Fruit fly (Drosophila melanogaster) whole organism, embryonic: ENCODE measurements around the gene Agpat2.

Experiments
- BEAF-32 ChIP-seq: fragments of 200-800 bp; sonication (Bioruptor generic); optimal IDR thresholded peaks from 3 replicates; lab custom pipeline; 2017; ENCODE audit warnings: missing biosample characterization, missing genetic modification characterization, mild to moderate bottlenecking, moderate library complexity, missing genetic modification reagents
- CG10274 ChIP-seq: fragments of 200-800 bp; sonication (Bioruptor generic); optimal IDR thresholded peaks from 3 replicates; lab custom pipeline; 2017; ENCODE audit warnings: missing biosample characterization, mild to moderate bottlenecking, missing genetic modification characterization
- CG11247 ChIP-seq: fragments of 200-800 bp; sonication (Bioruptor generic); IDR thresholded peaks from 2 replicates; pipeline ENCODE4 v1.3.6; 2022; ENCODE audit warnings: missing biosample characterization, missing genetic modification characterization
- CG13123 ChIP-seq: fragments of 200-800 bp; sonication (Bioruptor generic); optimal IDR thresholded peaks from 2 replicates; lab custom pipeline; 2016; ENCODE audit warnings: missing biosample characterization, missing genetic modification characterization
- CG1647 ChIP-seq: fragments of 200-800 bp; sonication (Bioruptor generic); optimal IDR thresholded peaks from 3 replicates; lab custom pipeline; 2016; ENCODE audit warnings: missing biosample characterization, missing genetic modification characterization
- CG2120 ChIP-seq: fragments of 200-800 bp; sonication (Bioruptor generic); optimal IDR thresholded peaks from 3 replicates; lab custom pipeline; 2016; ENCODE audit warnings: missing biosample characterization, missing genetic modification characterization
- CG2889 ChIP-seq: fragments of 200-800 bp; sonication (Bioruptor generic); IDR thresholded peaks from 3 replicates; pipeline ENCODE4 v1.3.6; 2022; ENCODE audit warnings: missing biosample characterization, missing genetic modification characterization
- CG33557 ChIP-seq: fragments of 200-800 bp; sonication (Bioruptor generic); optimal IDR thresholded peaks from 2 replicates; lab custom pipeline; 2019; ENCODE audit warnings: missing biosample characterization, mild to moderate bottlenecking, missing genetic modification characterization, moderate library complexity
- CG6689 ChIP-seq: fragments of 200-800 bp; sonication (Bioruptor generic); IDR thresholded peaks from 2 replicates; pipeline ENCODE4 v1.3.6; 2022; ENCODE audit warnings: missing biosample characterization, missing genetic modification characterization
- CG6765 ChIP-seq: fragments of 200-800 bp; sonication (Bioruptor generic); optimal IDR thresholded peaks from 3 replicates; lab custom pipeline; 2017; ENCODE audit warnings: missing biosample characterization, mild to moderate bottlenecking, missing genetic modification characterization
- CG6791 ChIP-seq: fragments of 200-800 bp; sonication (Bioruptor generic); IDR thresholded peaks from 3 replicates; pipeline ENCODE4 v1.3.6; 2022; ENCODE audit warnings: missing biosample characterization, missing genetic modification characterization; ENCODE audit not compliant: partially characterized antibody
- CG7357 ChIP-seq: fragments of 200-800 bp; sonication (Bioruptor generic); IDR thresholded peaks from 3 replicates; pipeline ENCODE4 v1.3.6; 2022; ENCODE audit warnings: missing biosample characterization, missing genetic modification characterization
- CG7987 ChIP-seq: fragments of 200-800 bp; sonication (Bioruptor generic); optimal IDR thresholded peaks from 2 replicates; lab custom pipeline; 2018; ENCODE audit warnings: missing biosample characterization, mild to moderate bottlenecking, missing genetic modification characterization, moderate library complexity
- CG9609 ChIP-seq: fragments of 200-800 bp; sonication (Bioruptor generic); optimal IDR thresholded peaks from 3 replicates; lab custom pipeline; 2016; ENCODE audit warnings: missing biosample characterization, missing genetic modification characterization
- CG9932 ChIP-seq: fragments of 200-800 bp; sonication (Bioruptor generic); IDR thresholded peaks from 2 replicates; pipeline ENCODE4 v1.3.6; 2022; ENCODE audit warnings: missing biosample characterization, missing genetic modification characterization
- CkIIα-i1 ChIP-seq: fragments of 200-800 bp; sonication (Bioruptor generic); IDR thresholded peaks from 2 replicates; pipeline ENCODE4 v1.3.6; 2022; ENCODE audit warnings: missing biosample characterization, missing genetic modification characterization
- CrebB ChIP-seq: fragments of 200-800 bp; sonication (Bioruptor generic); optimal IDR thresholded peaks from 3 replicates; lab custom pipeline; 2018; ENCODE audit warnings: missing biosample characterization, mild to moderate bottlenecking, missing genetic modification characterization
- Fer2 ChIP-seq: fragments of 200-800 bp; sonication (Bioruptor generic); optimal IDR thresholded peaks from 2 replicates; lab custom pipeline; 2018; ENCODE audit warnings: missing biosample characterization, mild to moderate bottlenecking, missing genetic modification characterization, moderate library complexity
- Fer3 ChIP-seq: fragments of 200-800 bp; sonication (Bioruptor generic); optimal IDR thresholded peaks from 2 replicates; lab custom pipeline; 2018; ENCODE audit warnings: missing biosample characterization, mild to moderate bottlenecking, missing genetic modification characterization, moderate library complexity
- HLH3B ChIP-seq: fragments of 200-800 bp; sonication (Bioruptor generic); IDR thresholded peaks from 2 replicates; pipeline ENCODE4 v1.3.6; 2022; ENCODE audit warnings: missing biosample characterization, missing genetic modification characterization
- HLHmδ ChIP-seq: fragments of 200-800 bp; sonication (Bioruptor generic); optimal IDR thresholded peaks from 2 replicates; lab custom pipeline; 2018; ENCODE audit warnings: missing biosample characterization, mild to moderate bottlenecking, missing genetic modification characterization, moderate library complexity
- Hey ChIP-seq: fragments of 200-800 bp; sonication (Bioruptor generic); optimal IDR thresholded peaks from 3 replicates; lab custom pipeline; 2018; ENCODE audit warnings: missing biosample characterization, mild to moderate bottlenecking, missing genetic modification characterization
- MBD-R2 ChIP-seq: fragments of 200-800 bp; sonication (Bioruptor generic); IDR thresholded peaks from 2 replicates; pipeline ENCODE4 v1.3.6; 2022; ENCODE audit warnings: missing biosample characterization, missing genetic modification characterization
- Oaz ChIP-seq: fragments of 200-800 bp; sonication (Bioruptor generic); IDR thresholded peaks from 2 replicates; pipeline ENCODE4 v1.3.6; 2022; ENCODE audit warnings: missing biosample characterization, missing genetic modification characterization
- PHDP ChIP-seq: fragments of 200-800 bp; sonication (Bioruptor generic); optimal IDR thresholded peaks from 3 replicates; lab custom pipeline; 2018; ENCODE audit warnings: missing biosample characterization, mild to moderate bottlenecking, missing genetic modification characterization, moderate library complexity
- Poxn ChIP-seq: fragments of 200-800 bp; sonication (Bioruptor generic); IDR thresholded peaks from 2 replicates; pipeline ENCODE4 v1.3.6; 2022; ENCODE audit warnings: missing biosample characterization, missing genetic modification characterization
- Taf1 ChIP-seq: fragments of 200-800 bp; sonication (Bioruptor generic); IDR thresholded peaks from 2 replicates; pipeline ENCODE4 v1.3.6; 2022; ENCODE audit warnings: missing biosample characterization, missing genetic modification characterization
- aop ChIP-seq: fragments of 200-800 bp; sonication (Bioruptor generic); IDR thresholded peaks from 2 replicates; pipeline ENCODE4 v1.3.6; 2022; ENCODE audit warnings: missing biosample characterization, missing genetic modification characterization
- bab2 ChIP-seq: fragments of 200-800 bp; sonication (Bioruptor generic); optimal IDR thresholded peaks from 2 replicates; lab custom pipeline; 2016; ENCODE audit warnings: missing biosample characterization, missing genetic modification characterization
- bbx ChIP-seq: fragments of 200-800 bp; sonication (Bioruptor generic); IDR thresholded peaks from 2 replicates; pipeline ENCODE4 v1.3.6; 2022; ENCODE audit warnings: missing biosample characterization, missing genetic modification characterization; ENCODE audit not compliant: partially characterized antibody
- cato ChIP-seq: fragments of 200-800 bp; sonication (Bioruptor generic); optimal IDR thresholded peaks from 2 replicates; lab custom pipeline; 2016; ENCODE audit warnings: missing biosample characterization, missing genetic modification characterization, borderline replicate concordance
- chm ChIP-seq: fragments of 200-800 bp; sonication (Bioruptor generic); IDR thresholded peaks from 2 replicates; pipeline ENCODE4 v1.3.6; 2022; ENCODE audit warnings: missing biosample characterization, missing genetic modification characterization
- dpn ChIP-seq, 2 experiments: fragments of 200-800 bp; sonication (Bioruptor generic); optimal IDR thresholded peaks; 3 replicates each; lab custom pipeline; 2016; ENCODE audit warnings: missing biosample characterization in 2 of 2, missing genetic modification characterization in 2 of 2
- esg ChIP-seq: fragments of 200-800 bp; sonication (Bioruptor generic); conservative IDR thresholded peaks from 2 replicates; pipeline ENCODE4 v1.3.6; 2022; ENCODE audit warnings: missing biosample characterization, missing genetic modification characterization
- ewg ChIP-seq: fragments of 200-800 bp; sonication (Bioruptor generic); optimal IDR thresholded peaks from 3 replicates; lab custom pipeline; 2017; ENCODE audit warnings: mild to moderate bottlenecking, missing biosample characterization, missing genetic modification reagents, missing genetic modification characterization
- exex ChIP-seq: fragments of 200-800 bp; sonication (Bioruptor generic); optimal IDR thresholded peaks from 4 replicates; lab custom pipeline; 2018; ENCODE audit warnings: missing biosample characterization, mild to moderate bottlenecking, missing genetic modification characterization, moderate library complexity
- fd102C ChIP-seq: fragments of 200-800 bp; sonication (Bioruptor generic); optimal IDR thresholded peaks from 2 replicates; lab custom pipeline; 2018; ENCODE audit warnings: missing biosample characterization, mild to moderate bottlenecking, missing genetic modification characterization, moderate library complexity
- gcm ChIP-seq: fragments of 200-800 bp; sonication (Bioruptor generic); optimal IDR thresholded peaks from 2 replicates; lab custom pipeline; 2019; ENCODE audit warnings: missing biosample characterization, mild to moderate bottlenecking, missing genetic modification characterization, moderate library complexity
- h ChIP-seq: fragments of >200 bp; optimal IDR thresholded peaks from 2 replicates; lab custom pipeline; 2017
- hth ChIP-seq: fragments of >200 bp; optimal IDR thresholded peaks from 2 replicates; lab custom pipeline; 2017; ENCODE audit warnings: inconsistent platforms
- ind ChIP-seq: fragments of 200-800 bp; sonication (Bioruptor generic); optimal IDR thresholded peaks from 3 replicates; lab custom pipeline; 2016; ENCODE audit warnings: missing biosample characterization, missing genetic modification characterization
- lilli ChIP-seq: fragments of 200-800 bp; sonication (Bioruptor generic); optimal IDR thresholded peaks from 3 replicates; lab custom pipeline; 2016; ENCODE audit warnings: missing biosample characterization, missing genetic modification characterization
- lmd ChIP-seq: fragments of 200-800 bp; sonication (Bioruptor generic); IDR thresholded peaks from 2 replicates; pipeline ENCODE4 v1.3.6; 2022; ENCODE audit warnings: missing biosample characterization, missing genetic modification characterization
- mld ChIP-seq: fragments of 200-800 bp; sonication (Bioruptor generic); IDR thresholded peaks from 3 replicates; pipeline ENCODE4 v1.3.6; 2022; ENCODE audit warnings: missing biosample characterization, missing genetic modification characterization; ENCODE audit not compliant: partially characterized antibody
- nerfin-1 ChIP-seq: fragments of 200-800 bp; sonication (Bioruptor generic); optimal IDR thresholded peaks from 3 replicates; lab custom pipeline; 2019; ENCODE audit warnings: missing biosample characterization, mild to moderate bottlenecking, missing genetic modification characterization, moderate library complexity
- p53 ChIP-seq: fragments of 200-800 bp; sonication (Bioruptor generic); optimal IDR thresholded peaks from 2 replicates; lab custom pipeline; 2016; ENCODE audit warnings: missing biosample characterization, missing genetic modification characterization
- sens-2 ChIP-seq: fragments of 200-800 bp; sonication (Bioruptor generic); IDR thresholded peaks from 2 replicates; pipeline ENCODE4 v1.3.6; 2022; ENCODE audit warnings: missing biosample characterization, missing genetic modification characterization
- sr ChIP-seq: fragments of 200-800 bp; sonication (Bioruptor generic); IDR thresholded peaks from 3 replicates; pipeline ENCODE4 v1.3.6; 2022; ENCODE audit warnings: missing biosample characterization, missing genetic modification characterization
- z ChIP-seq: fragments of 200-800 bp; sonication (Bioruptor generic); IDR thresholded peaks from 3 replicates; pipeline ENCODE4 v1.3.6; 2022; ENCODE audit warnings: missing biosample characterization, missing genetic modification characterization

The Agpat2 gene

dm6 chr2L:8463144-8464106, at the start of gene Agpat2 (continued):
- TF ChIP-seq mld (no peak), p53 (GFP tag; lab: Kevin White, UChicago) (peak; percentile 39), lmd (GFP tag; lab: Robert Waterston, UW) (peak; percentile 83), bbx (GFP tag; lab: Robert Waterston, UW) (no peak), ind (peak; percentile 86), dpn (GFP tag; optimal IDR thresholded peaks at IDR 0.05; lab: Kevin White, UChicago) (peak; percentile 76 to 85), hth (lab: Kevin White, UChicago) (no peak), HLH3B (GFP tag; lab: Robert Waterston, UW) (peak; percentile 83), z (GFP tag; lab: Robert Waterston, UW) (no peak), HLHmδ (no peak), CG9609 (GFP tag; lab: Kevin White, UChicago) (peak; percentile 76), exex (tag; lab: Kevin White, UChicago) (peak; percentile 16), CG1647 (peak; percentile 69), CrebB (peak; percentile 68), Hey (tag; lab: Kevin White, UChicago) (no peak), Fer3 (tag; lab: Kevin White, UChicago) (peak; percentile 77), nerfin-1 (tag; lab: Kevin White, UChicago) (peak; percentile 38), MBD-R2 (GFP tag; lab: Robert Waterston, UW) (peak; percentile 42; the same call in 1 of the 2 replicates), cato (peak; percentile 67), CG13123 (peak; percentile 60), lilli (GFP tag; lab: Kevin White, UChicago) (peak; percentile 88), CkIIα-i1 (no peak), Taf1 (GFP tag; lab: Robert Waterston, UW) (peak; percentile 59), CG6765 (GFP tag; lab: Kevin White, UChicago) (peak; percentile 28), sens-2 (GFP tag; lab: Robert Waterston, UW) (peak; percentile 74), CG9932 (GFP tag; lab: Robert Waterston, UW) (peak; percentile 69), Fer2 (peak; percentile 72), CG2120 (GFP tag; lab: Kevin White, UChicago) (peak; percentile 93), Poxn (GFP tag; lab: Robert Waterston, UW) (0 out of 2 replicates have a peak, but pooled peaks have one; percentile 15), CG7357 (peak; percentile 58; the same call in 2 of the 3 replicates), ewg (GFP tag; lab: Kevin White, UChicago) (peak; percentile 76), h (lab: Kevin White, UChicago) (no peak), CG7987 (GFP tag; lab: Kevin White, UChicago) (peak; percentile 40), CG33557 (peak; percentile 65), PHDP (peak; percentile 88), gcm (GFP tag; lab: Kevin White, UChicago) (peak; percentile 83), CG6791 (GFP tag; lab: Robert Waterston, UW) (no peak), sr (0 out of 3 replicates have a peak, but pooled peaks have one; percentile 9), BEAF-32 (no peak), fd102C (GFP tag; lab: Kevin White, UChicago) (no peak), chm (GFP tag; lab: Robert Waterston, UW) (peak; percentile 65), CG10274 (peak; percentile 34), CG11247 (peak; percentile 59), bab2 (GFP tag; lab: Kevin White, UChicago) (peak; percentile 85), CG2889 (peak; percentile 41; the same call in 1 of the 3 replicates), esg (GFP tag; lab: Robert Waterston, UW) (peak; percentile 68), Oaz (peak; percentile 46), CG6689 (GFP tag; lab: Robert Waterston, UW) (peak; percentile 77), aop (GFP tag; lab: Robert Waterston, UW) (peak; percentile 58; the same call in 1 of the 2 replicates)
